Worm (Caenorhabditis elegans) whole organism, L3 larva: ENCODE results near the gene F23D12.2.

Source experiments
- ama-1 ChIP-seq: fragments of 150-350 bp; optimal IDR thresholded peaks from 2 replicates; lab custom pipeline; 2018
- ceh-82 ChIP-seq: fragments of 150-350 bp; optimal IDR thresholded peaks from 2 replicates; lab custom pipeline; 2014; ENCODE audit warnings: missing biosample characterization, missing genetic modification characterization
- egl-27 ChIP-seq: sonication (generic microtip); optimal IDR thresholded peaks from 4 replicates; lab custom pipeline; 2017; ENCODE audit warnings: missing biosample characterization, missing genetic modification reagents, missing genetic modification characterization
- fkh-2 ChIP-seq: fragments of 150-350 bp; optimal IDR thresholded peaks from 2 replicates; lab custom pipeline; 2014; ENCODE audit warnings: missing biosample characterization, missing genetic modification reagents, missing genetic modification characterization
- nfya-1 ChIP-seq: sonication (generic microtip); optimal IDR thresholded peaks from 2 replicates; lab custom pipeline; 2017; ENCODE audit warnings: missing genetic modification characterization, mild to moderate bottlenecking, missing compliant biosample characterization, antibody characterized with exemption, moderate library complexity; ENCODE audit not compliant: insufficient read depth
- nhr-237 ChIP-seq: fragments of 150-350 bp; optimal IDR thresholded peaks from 2 replicates; lab custom pipeline; 2014; ENCODE audit warnings: missing biosample characterization, missing genetic modification characterization
- nhr-28 ChIP-seq: fragments of 150-350 bp; optimal IDR thresholded peaks from 2 replicates; lab custom pipeline; 2014; ENCODE audit warnings: missing biosample characterization, missing genetic modification characterization
- nhr-76 ChIP-seq: fragments of 150-350 bp; sonication (generic microtip); optimal IDR thresholded peaks from 5 replicates; lab custom pipeline; 2014; ENCODE audit warnings: missing biosample characterization, missing genetic modification characterization
- pha-4 ChIP-seq: fragments of 150-350 bp; optimal IDR thresholded peaks from 2 replicates; lab custom pipeline; 2014; ENCODE audit warnings: missing biosample characterization, missing genetic modification reagents, missing genetic modification characterization
- pqm-1 ChIP-seq: fragments of 150-350 bp; optimal IDR thresholded peaks from 2 replicates; lab custom pipeline; 2017; ENCODE audit warnings: missing biosample characterization, missing genetic modification characterization, inconsistent platforms
- zag-1 ChIP-seq: fragments of 150-350 bp; optimal IDR thresholded peaks from 2 replicates; lab custom pipeline; 2014; ENCODE audit warnings: missing biosample characterization, missing genetic modification characterization

ce11 chrX:14405817-14406216 is 15.6 kb downstream of the F23D12.2 start, which contains the start of gene frpr-17:
- TF ChIP-seq pqm-1 (tag; lab: Kevin White, UChicago) (no peak), nhr-76 (tag; lab: Kevin White, UChicago) (no peak), ceh-82 (tag; lab: Kevin White, UChicago) (no peak), nhr-28 (tag; lab: Kevin White, UChicago) (no peak), nfya-1 (no peak), zag-1 (tag; lab: Kevin White, UChicago) (no peak), nhr-237 (tag; lab: Kevin White, UChicago) (no peak), fkh-2 (tag; lab: Kevin White, UChicago) (no peak), egl-27 (no peak), ama-1 (lab: Kevin White, UChicago) (no peak), pha-4 (tag; lab: Kevin White, UChicago) (no peak)
